Fruit fly (Drosophila melanogaster) whole organism, embryonic: ENCODE data around the gene CG3009.

Experiments
- B-H1 ChIP-seq: fragments of 200-800 bp; sonication (Bioruptor generic); IDR thresholded peaks from 3 replicates; pipeline ENCODE4 v1.3.6; 2022; ENCODE audit warnings: missing biosample characterization, missing genetic modification characterization
- CG10147 ChIP-seq: fragments of 200-800 bp; sonication (Bioruptor generic); optimal IDR thresholded peaks from 2 replicates; lab custom pipeline; 2019; ENCODE audit warnings: missing biosample characterization, mild to moderate bottlenecking, missing genetic modification characterization, moderate library complexity
- CG10543 ChIP-seq: fragments of 200-800 bp; sonication (Bioruptor generic); optimal IDR thresholded peaks from 3 replicates; lab custom pipeline; 2017; ENCODE audit warnings: missing biosample characterization, mild to moderate bottlenecking, missing genetic modification characterization, moderate library complexity
- CG10654 ChIP-seq: fragments of 200-800 bp; sonication (Bioruptor generic); optimal IDR thresholded peaks from 2 replicates; lab custom pipeline; 2016; ENCODE audit warnings: missing biosample characterization, missing genetic modification characterization
- CG11398 ChIP-seq: fragments of 200-800 bp; sonication (Bioruptor generic); optimal IDR thresholded peaks from 2 replicates; lab custom pipeline; 2016; ENCODE audit warnings: missing biosample characterization, missing genetic modification characterization
- CG16815 ChIP-seq: fragments of 200-800 bp; sonication (Bioruptor generic); optimal IDR thresholded peaks from 3 replicates; lab custom pipeline; 2017; ENCODE audit warnings: missing biosample characterization, mild to moderate bottlenecking, missing genetic modification characterization
- CG17612 ChIP-seq: fragments of 200-800 bp; sonication (Bioruptor generic); IDR thresholded peaks from 2 replicates; pipeline ENCODE4 v1.3.6; 2022; ENCODE audit warnings: missing biosample characterization, missing genetic modification characterization
- CG18262 ChIP-seq: fragments of 200-800 bp; optimal IDR thresholded peaks from 3 replicates; lab custom pipeline; 2019; ENCODE audit warnings: missing biosample characterization, mild to moderate bottlenecking, missing genetic modification characterization, moderate library complexity
- CG1832 ChIP-seq: fragments of 200-800 bp; sonication (Bioruptor generic); optimal IDR thresholded peaks from 2 replicates; lab custom pipeline; 2017; ENCODE audit warnings: missing biosample characterization, mild to moderate bottlenecking, missing genetic modification characterization, inconsistent platforms
- CG18764 ChIP-seq: fragments of 200-800 bp; sonication (Bioruptor generic); optimal IDR thresholded peaks from 3 replicates; lab custom pipeline; 2016; ENCODE audit warnings: missing biosample characterization, missing genetic modification characterization
- CG2875 ChIP-seq: fragments of 200-800 bp; sonication (Bioruptor generic); optimal IDR thresholded peaks from 2 replicates; lab custom pipeline; 2017; ENCODE audit warnings: missing biosample characterization, mild to moderate bottlenecking, missing genetic modification characterization, missing genetic modification reagents
- CG3065 ChIP-seq: fragments of 200-800 bp; sonication (Bioruptor generic); optimal IDR thresholded peaks from 2 replicates; lab custom pipeline; 2016; ENCODE audit warnings: missing biosample characterization, missing genetic modification characterization
- CG4707 ChIP-seq: fragments of 200-800 bp; sonication (Bioruptor generic); optimal IDR thresholded peaks from 2 replicates; lab custom pipeline; 2018; ENCODE audit warnings: missing biosample characterization, mild to moderate bottlenecking, missing genetic modification characterization, moderate library complexity
- CG6175 ChIP-seq: fragments of 200-800 bp; sonication (Bioruptor generic); IDR thresholded peaks from 3 replicates; pipeline ENCODE4 v1.3.6; 2022; ENCODE audit warnings: missing biosample characterization, missing genetic modification characterization
- CG6254 ChIP-seq: fragments of 200-800 bp; sonication (Bioruptor generic); optimal IDR thresholded peaks from 3 replicates; lab custom pipeline; 2017; ENCODE audit warnings: mild to moderate bottlenecking, missing biosample characterization, missing genetic modification reagents, missing genetic modification characterization
- Hmx ChIP-seq: fragments of 200-800 bp; sonication (Bioruptor generic); optimal IDR thresholded peaks from 2 replicates; lab custom pipeline; 2016; ENCODE audit warnings: missing biosample characterization, missing genetic modification characterization
- Nf-YA ChIP-seq: fragments of 200-800 bp; sonication (Bioruptor generic); IDR thresholded peaks from 2 replicates; pipeline ENCODE4 v1.3.6; 2022; ENCODE audit warnings: missing biosample characterization, missing genetic modification characterization
- Rfx ChIP-seq: fragments of 200-800 bp; sonication (Bioruptor generic); IDR thresholded peaks from 2 replicates; pipeline ENCODE4 v1.3.6; 2022; ENCODE audit warnings: missing biosample characterization, missing genetic modification characterization
- Stat92E ChIP-seq, 3 experiments: fragments of >200 bp in 2 of 3; fragments of 200-800 bp in 1 of 3; sonication (Bioruptor generic) in 1 of 3; optimal IDR thresholded peaks; 2 replicates each; lab custom pipeline; 2017 to 2019; ENCODE audit warnings: missing biosample characterization in 3 of 3, missing genetic modification characterization in 3 of 3, mild to moderate bottlenecking in 1 of 3, moderate library complexity in 1 of 3
- Trl ChIP-seq, 3 experiments: fragments of >200 bp in 2 of 3; fragments of 200-800 bp in 1 of 3; sonication (Bioruptor generic) in 1 of 3; optimal IDR thresholded peaks; 2 replicates in 1 of 3; 3 replicates in 2 of 3; lab custom pipeline; 2016 to 2017; ENCODE audit warnings: missing biosample characterization in 1 of 3, missing genetic modification characterization in 1 of 3
- Xbp1 ChIP-seq: fragments of 200-800 bp; sonication (Bioruptor generic); optimal IDR thresholded peaks from 3 replicates; lab custom pipeline; 2016; ENCODE audit warnings: missing biosample characterization, mild to moderate bottlenecking, missing genetic modification characterization
- bab2 ChIP-seq: fragments of 200-800 bp; sonication (Bioruptor generic); optimal IDR thresholded peaks from 2 replicates; lab custom pipeline; 2016; ENCODE audit warnings: missing biosample characterization, missing genetic modification characterization
- ci ChIP-seq: fragments of 200-800 bp; sonication (Bioruptor generic); IDR thresholded peaks from 3 replicates; pipeline ENCODE4 v1.3.6; 2022; ENCODE audit warnings: missing biosample characterization, missing genetic modification characterization
- dpn ChIP-seq, 2 experiments: fragments of 200-800 bp; sonication (Bioruptor generic); optimal IDR thresholded peaks; 3 replicates each; lab custom pipeline; 2016; ENCODE audit warnings: missing biosample characterization in 2 of 2, missing genetic modification characterization in 2 of 2
- esg ChIP-seq: fragments of 200-800 bp; sonication (Bioruptor generic); conservative IDR thresholded peaks from 2 replicates; pipeline ENCODE4 v1.3.6; 2022; ENCODE audit warnings: missing biosample characterization, missing genetic modification characterization
- eyg ChIP-seq: fragments of 200-800 bp; sonication (Bioruptor generic); optimal IDR thresholded peaks from 3 replicates; lab custom pipeline; 2016; ENCODE audit warnings: missing biosample characterization, missing genetic modification characterization
- gcm ChIP-seq: fragments of 200-800 bp; sonication (Bioruptor generic); optimal IDR thresholded peaks from 2 replicates; lab custom pipeline; 2019; ENCODE audit warnings: missing biosample characterization, mild to moderate bottlenecking, missing genetic modification characterization, moderate library complexity
- h ChIP-seq: fragments of >200 bp; optimal IDR thresholded peaks from 2 replicates; lab custom pipeline; 2017
- hbn ChIP-seq: fragments of 200-800 bp; sonication (Bioruptor generic); IDR thresholded peaks from 2 replicates; pipeline ENCODE4 v1.3.6; 2022; ENCODE audit warnings: missing biosample characterization, missing genetic modification characterization; ENCODE audit not compliant: partially characterized antibody
- hkb ChIP-seq, 2 experiments: fragments of 200-800 bp in 1 of 2; fragments of >200 bp in 1 of 2; sonication (Bioruptor generic) in 1 of 2; IDR thresholded peaks in 1 of 2; optimal IDR thresholded peaks in 1 of 2; 2 replicates each; pipeline versions ENCODE4 v1.3.6 to Lab custom; 2017 to 2022; ENCODE audit warnings: missing biosample characterization in 1 of 2, missing genetic modification characterization in 1 of 2
- klu ChIP-seq: fragments of 200-800 bp; sonication (Bioruptor generic); IDR thresholded peaks from 2 replicates; pipeline ENCODE4 v1.3.6; 2022; ENCODE audit warnings: missing biosample characterization, missing genetic modification characterization
- lab ChIP-seq: fragments of 200-800 bp; sonication (Bioruptor generic); optimal IDR thresholded peaks from 3 replicates; lab custom pipeline; 2017; ENCODE audit warnings: missing biosample characterization, missing genetic modification characterization, mild to moderate bottlenecking, moderate library complexity, missing genetic modification reagents
- lilli ChIP-seq: fragments of 200-800 bp; sonication (Bioruptor generic); optimal IDR thresholded peaks from 3 replicates; lab custom pipeline; 2016; ENCODE audit warnings: missing biosample characterization, missing genetic modification characterization
- lola ChIP-seq, 3 experiments: fragments of >200 bp in 2 of 3; fragments of 200-800 bp in 1 of 3; sonication (Bioruptor generic) in 1 of 3; optimal IDR thresholded peaks; 2 replicates each; lab custom pipeline; 2017 to 2019; ENCODE audit warnings: missing biosample characterization in 3 of 3, missing genetic modification characterization in 3 of 3, mild to moderate bottlenecking in 1 of 3, moderate library complexity in 1 of 3
- lov ChIP-seq, 2 experiments: fragments of 200-800 bp in 1 of 2; fragments of >200 bp in 1 of 2; sonication (Bioruptor generic) in 1 of 2; IDR thresholded peaks in 1 of 2; optimal IDR thresholded peaks in 1 of 2; 2 replicates in 1 of 2; 3 replicates in 1 of 2; pipeline versions ENCODE4 v1.3.6 to Lab custom; 2017 to 2022; ENCODE audit warnings: missing biosample characterization in 1 of 2, missing genetic modification characterization in 1 of 2
- nau ChIP-seq: fragments of 200-800 bp; sonication (Bioruptor generic); optimal IDR thresholded peaks from 3 replicates; lab custom pipeline; 2017; ENCODE audit warnings: missing biosample characterization, mild to moderate bottlenecking, missing genetic modification characterization, missing genetic modification reagents
- nerfin-2 ChIP-seq: fragments of 200-800 bp; sonication (Bioruptor generic); IDR thresholded peaks from 2 replicates; pipeline ENCODE4 v1.3.6; 2022; ENCODE audit warnings: missing biosample characterization, missing genetic modification characterization; ENCODE audit not compliant: partially characterized antibody
- org-1 ChIP-seq: fragments of 200-800 bp; sonication (Bioruptor generic); optimal IDR thresholded peaks from 2 replicates; lab custom pipeline; 2017; ENCODE audit warnings: missing biosample characterization, missing genetic modification characterization
- pan ChIP-seq, 4 experiments: fragments of >200 bp in 3 of 4; fragments of 200-800 bp in 1 of 4; sonication (Bioruptor generic) in 1 of 4; optimal IDR thresholded peaks in 3 of 4; IDR thresholded peaks in 1 of 4; 2 replicates each; pipeline versions ENCODE4 v1.3.6 to Lab custom; 2017 to 2022; ENCODE audit warnings: missing biosample characterization in 2 of 4, missing genetic modification characterization in 2 of 4, mixed read lengths in 1 of 4
- pfk ChIP-seq: fragments of 200-800 bp; sonication (Bioruptor generic); optimal IDR thresholded peaks from 2 replicates; lab custom pipeline; 2018; ENCODE audit warnings: missing biosample characterization, mild to moderate bottlenecking, missing genetic modification characterization, moderate library complexity
- sens ChIP-seq: fragments of 200-800 bp; sonication (Bioruptor generic); peaks from one replicate; lab custom pipeline; 2016; ENCODE audit warnings: missing biosample characterization, missing genetic modification characterization
- seq ChIP-seq: fragments of 200-800 bp; sonication (Bioruptor generic); IDR thresholded peaks from 2 replicates; pipeline ENCODE4 v1.3.6; 2022; ENCODE audit warnings: missing biosample characterization, missing genetic modification characterization
- shn ChIP-seq: fragments of 200-800 bp; sonication (Bioruptor generic); optimal IDR thresholded peaks from 3 replicates; lab custom pipeline; 2016; ENCODE audit warnings: missing biosample characterization, missing genetic modification characterization
- sug ChIP-seq: fragments of 200-800 bp; optimal IDR thresholded peaks from 2 replicates; lab custom pipeline; 2019; ENCODE audit warnings: missing biosample characterization, mild to moderate bottlenecking, missing genetic modification characterization, moderate library complexity
- tin ChIP-seq: fragments of 200-800 bp; sonication (Bioruptor generic); optimal IDR thresholded peaks from 3 replicates; lab custom pipeline; 2016; ENCODE audit warnings: missing biosample characterization, missing genetic modification characterization
- usp ChIP-seq: fragments of >200 bp; optimal IDR thresholded peaks from 2 replicates; lab custom pipeline; 2017; ENCODE audit warnings: missing biosample characterization, missing genetic modification characterization
- wek ChIP-seq: fragments of 200-800 bp; sonication (Bioruptor generic); optimal IDR thresholded peaks from 3 replicates; lab custom pipeline; 2018; ENCODE audit warnings: missing biosample characterization, mild to moderate bottlenecking, missing genetic modification characterization, moderate library complexity

CG3009 gene

dm6 chrX:4666650-4667360, at the start of gene CG3009 (continued):
- peak; percentile 92 for TF ChIP-seq CG18764 (GFP tag; lab: Kevin White, UChicago)
- TF ChIP-seq hkb (optimal IDR thresholded peaks at IDR 0.05; lab: Kevin White, UChicago) = peak; percentile 38
- TF ChIP-seq hkb (GFP tag; IDR thresholded peaks at IDR 0.05; lab: Robert Waterston, UW) = peak; percentile 99
- peak; percentile 97 for TF ChIP-seq CG11398
- peak; percentile 98 to 99 for TF ChIP-seq dpn (GFP tag; optimal IDR thresholded peaks at IDR 0.05; lab: Kevin White, UChicago)
- peak; percentile 98 for TF ChIP-seq Xbp1 (GFP tag; lab: Kevin White, UChicago)
- peak; percentile 93 for TF ChIP-seq CG18262 (tag; lab: Kevin White, UChicago)
- TF ChIP-seq ci (GFP tag; lab: Robert Waterston, UW) = peak; percentile 98
- TF ChIP-seq nau (GFP tag; lab: Kevin White, UChicago) = peak; percentile 96
- peak; percentile 98 for TF ChIP-seq klu (GFP tag; lab: Robert Waterston, UW)
- TF ChIP-seq usp = no peak
- peak; percentile 95 for TF ChIP-seq B-H1 (GFP tag; lab: Robert Waterston, UW)
- TF ChIP-seq h = no peak
- peak; percentile 95 for TF ChIP-seq Nf-YA
- peak; percentile 96 for TF ChIP-seq gcm (GFP tag; lab: Kevin White, UChicago)
- TF ChIP-seq seq (GFP tag; lab: Robert Waterston, UW) = peak; percentile 98
- TF ChIP-seq tin = peak; percentile 98
- TF ChIP-seq wek = peak; percentile 90
- TF ChIP-seq CG17612 = peak; percentile 95
- TF ChIP-seq Hmx (GFP tag; lab: Kevin White, UChicago) = peak; percentile 89
- no peak for TF ChIP-seq pan (optimal IDR thresholded peaks at IDR 0.05; lab: Kevin White, UChicago)
- peak in 1 of 2 experiments; percentile 98 for TF ChIP-seq pan (GFP tag; optimal IDR thresholded peaks at IDR 0.05 in 1 of 2, IDR thresholded peaks at IDR 0.05 in 1 of 2)
- no peak for TF ChIP-seq nerfin-2 (GFP tag; lab: Robert Waterston, UW)
- TF ChIP-seq bab2 (GFP tag; lab: Kevin White, UChicago) = peak; percentile 97
- peak; percentile 61 for TF ChIP-seq pfk (GFP tag; lab: Kevin White, UChicago)
- peak; percentile 93 for TF ChIP-seq CG16815 (GFP tag; lab: Kevin White, UChicago)
- TF ChIP-seq shn (GFP tag; lab: Kevin White, UChicago) = peak; percentile 98
- peak; percentile 96 for TF ChIP-seq CG6175 (GFP tag; lab: Robert Waterston, UW)
- peak; percentile 97 for TF ChIP-seq sug
- peak in 1 of 3 experiments; percentile 86 for TF ChIP-seq lola (GFP tag; optimal IDR thresholded peaks at IDR 0.05; lab: Kevin White, UChicago)
- peak; percentile 38 for TF ChIP-seq CG1832 (GFP tag; lab: Kevin White, UChicago)
- peak; percentile 99 for TF ChIP-seq Rfx (GFP tag; lab: Robert Waterston, UW)
- peak; percentile 96 for TF ChIP-seq CG10654
- TF ChIP-seq Stat92E (GFP tag; optimal IDR thresholded peaks at IDR 0.05; lab: Kevin White, UChicago) = peak in 1 of 3 experiments; percentile 51
- peak; percentile 97 for TF ChIP-seq CG10147 (GFP tag; lab: Kevin White, UChicago)
- peak; percentile 99 for TF ChIP-seq CG10543
- peak; percentile 99 for TF ChIP-seq lab (GFP tag; lab: Kevin White, UChicago)
- TF ChIP-seq CG2875 (GFP tag; lab: Kevin White, UChicago) = peak; percentile 95
- TF ChIP-seq lov (optimal IDR thresholded peaks at IDR 0.05; lab: Kevin White, UChicago) = no peak
- TF ChIP-seq lov (GFP tag; IDR thresholded peaks at IDR 0.05; lab: Robert Waterston, UW) = peak; percentile 93
- TF ChIP-seq CG6254 (GFP tag; lab: Kevin White, UChicago) = peak; percentile 92
- TF ChIP-seq lilli (GFP tag; lab: Kevin White, UChicago) = peak; percentile 99
- TF ChIP-seq hbn (GFP tag; lab: Robert Waterston, UW) = no peak
- peak; percentile 90 for TF ChIP-seq CG4707 (GFP tag; lab: Kevin White, UChicago)
- peak; percentile 97 for TF ChIP-seq esg (GFP tag; lab: Robert Waterston, UW)
- TF ChIP-seq CG3065 (GFP tag; lab: Kevin White, UChicago) = peak; percentile 98
- peak; percentile 98 for TF ChIP-seq org-1
- no peak for TF ChIP-seq Trl (optimal IDR thresholded peaks at IDR 0.05; lab: Kevin White, UChicago)
- peak; percentile 99 for TF ChIP-seq Trl (GFP tag; optimal IDR thresholded peaks at IDR 0.05; lab: Kevin White, UChicago)
- TF ChIP-seq eyg = peak; percentile 97
- TF ChIP-seq sens = peak; percentile 99
